Fruit fly (Drosophila melanogaster): ENCODE data around the gene alph.

The alph gene

dm6 chr3R:29547983-29548382 lies 43.6 kb upstream of the alph start (continued):
- TF ChIP-seq vnd (GFP tag; IDR thresholded peaks at IDR 0.05; ENCODE audit: partially characterized antibody) (no peak), wdn (GFP tag; IDR thresholded peaks at IDR 0.05) (no peak), CG17359 (tag; optimal IDR thresholded peaks at IDR 0.05) (no peak), ATbp (GFP tag; optimal IDR thresholded peaks at IDR 0.05) (no peak), cad (GFP tag; optimal IDR thresholded peaks at IDR 0.05) (peak; percentile 61)

dm6 chr3R:29548751-29549150 lies 42.9 kb upstream of the alph start:
- TF ChIP-seq zfh1 (GFP tag; IDR thresholded peaks at IDR 0.05) = peak; percentile 29; the same call in 1 of the 3 replicates
- no peak for TF ChIP-seq Mrtf (GFP tag; IDR thresholded peaks at IDR 0.05)
- TF ChIP-seq Hr3 (GFP tag; optimal IDR thresholded peaks at IDR 0.05) = no peak
- no peak for TF ChIP-seq amos (GFP tag; IDR thresholded peaks at IDR 0.05; ENCODE audit: partially characterized antibody)
- TF ChIP-seq CG17568 (GFP tag; optimal IDR thresholded peaks at IDR 0.05) = peak; percentile 4
- peak; percentile 49 for TF ChIP-seq kni (GFP tag; optimal IDR thresholded peaks at IDR 0.05)
- TF ChIP-seq Oli (tag; optimal IDR thresholded peaks at IDR 0.05) = no peak
- no peak for TF ChIP-seq CG5953 (GFP tag; IDR thresholded peaks at IDR 0.05)
- TF ChIP-seq zfh2 (GFP tag; optimal IDR thresholded peaks at IDR 0.05) = no peak
- TF ChIP-seq CG18011 (GFP tag; optimal IDR thresholded peaks at IDR 0.05) = no peak
- peak; percentile 11; the same call in 1 of the 2 replicates for TF ChIP-seq ara (GFP tag; IDR thresholded peaks at IDR 0.05)
- peak; percentile 60 for TF ChIP-seq CG6813 (GFP tag; optimal IDR thresholded peaks at IDR 0.05)
- peak in 1 of 2 experiments; percentile 84 for TF ChIP-seq tll (GFP tag; optimal IDR thresholded peaks at IDR 0.05)
- no peak for TF ChIP-seq Fer1 (GFP tag; optimal IDR thresholded peaks at IDR 0.05)
- TF ChIP-seq CG1233 (GFP tag; optimal IDR thresholded peaks at IDR 0.05) = peak; percentile 17
- TF ChIP-seq Kr (GFP tag; optimal IDR thresholded peaks at IDR 0.05) = no peak
- TF ChIP-seq lab (GFP tag; optimal IDR thresholded peaks at IDR 0.05) = peak; percentile 16
- peak; percentile 16 for TF ChIP-seq org-1 (GFP tag; optimal IDR thresholded peaks at IDR 0.05)
- peak; percentile 16 for TF ChIP-seq gsb-n (tag; optimal IDR thresholded peaks at IDR 0.05)
- TF ChIP-seq CG10979 (tag; optimal IDR thresholded peaks at IDR 0.05) = no peak
- peak; percentile 3 for TF ChIP-seq dmrt11E (tag; optimal IDR thresholded peaks at IDR 0.05)
- TF ChIP-seq chm (GFP tag; IDR thresholded peaks at IDR 0.05) = no peak
- peak; percentile 46 for TF ChIP-seq ATbp (GFP tag; optimal IDR thresholded peaks at IDR 0.05)
- no peak for TF ChIP-seq CG15269 (tag; optimal IDR thresholded peaks at IDR 0.05)
- peak; percentile 1 for TF ChIP-seq caup (GFP tag; optimal IDR thresholded peaks at IDR 0.05; ENCODE audit: severe bottlenecking)
- no peak for TF ChIP-seq p53 (GFP tag; optimal IDR thresholded peaks at IDR 0.05)
- TF ChIP-seq CG14965 (GFP tag; optimal IDR thresholded peaks at IDR 0.05; ENCODE audit: borderline replicate concordance) = no peak
- no peak for TF ChIP-seq schlank (tag; optimal IDR thresholded peaks at IDR 0.05)
- TF ChIP-seq maf-S (GFP tag; optimal IDR thresholded peaks at IDR 0.05) = no peak
- no peak for TF ChIP-seq ewg (GFP tag; optimal IDR thresholded peaks at IDR 0.05)
- TF ChIP-seq rib (GFP tag; IDR thresholded peaks at IDR 0.05) = no peak
- TF ChIP-seq sens (GFP tag) = peak; percentile 68
- no peak for TF ChIP-seq CG12219 (GFP tag; optimal IDR thresholded peaks at IDR 0.05)
- TF ChIP-seq CTCF (GFP tag; optimal IDR thresholded peaks at IDR 0.05) = no peak
- peak; percentile 17 for TF ChIP-seq CG2202 (tag; optimal IDR thresholded peaks at IDR 0.05)
- peak; percentile 23 for TF ChIP-seq CG2875 (GFP tag; optimal IDR thresholded peaks at IDR 0.05)
- peak; percentile 10 for TF ChIP-seq CG30431 (GFP tag; optimal IDR thresholded peaks at IDR 0.05)
- TF ChIP-seq prd (optimal IDR thresholded peaks at IDR 0.05) = no peak
- TF ChIP-seq prd (GFP tag; IDR thresholded peaks at IDR 0.05) = 0 out of 3 replicates have a peak, but pooled peaks have one; percentile 18
- peak in 1 of 2 experiments; percentile 29 for TF ChIP-seq chif (GFP tag; optimal IDR thresholded peaks at IDR 0.05)
- peak; percentile 88 for TF ChIP-seq Med (GFP tag)
- TF ChIP-seq CG17385 (GFP tag; optimal IDR thresholded peaks at IDR 0.05) = no peak
- peak; percentile 60 for TF ChIP-seq fd102C (GFP tag; optimal IDR thresholded peaks at IDR 0.05)
- TF ChIP-seq MTF-1 (GFP tag; optimal IDR thresholded peaks at IDR 0.05; ENCODE audit: borderline replicate concordance) = peak; percentile 0
- TF ChIP-seq Dad (GFP tag; optimal IDR thresholded peaks at IDR 0.05) = no peak

Data from whole organism, embryonic.